Fruit fly (Drosophila melanogaster) whole organism, embryonic: ENCODE measurements around the gene Lsp2.

Experiments used
- Aef1 ChIP-seq: fragments of 200-800 bp; sonication (Bioruptor generic); IDR thresholded peaks from 3 replicates; pipeline ENCODE4 v1.3.6; 2022; ENCODE audit warnings: missing biosample characterization, missing genetic modification characterization
- CG10654 ChIP-seq: fragments of 200-800 bp; sonication (Bioruptor generic); optimal IDR thresholded peaks from 2 replicates; lab custom pipeline; 2016; ENCODE audit warnings: missing biosample characterization, missing genetic modification characterization
- CG12942 ChIP-seq: fragments of 200-800 bp; sonication (Bioruptor generic); optimal IDR thresholded peaks from 3 replicates; lab custom pipeline; 2016; ENCODE audit warnings: missing biosample characterization, missing genetic modification characterization
- CG13296 ChIP-seq: fragments of 200-800 bp; sonication (Bioruptor generic); optimal IDR thresholded peaks from 3 replicates; lab custom pipeline; 2018; ENCODE audit warnings: missing biosample characterization, mild to moderate bottlenecking, missing genetic modification characterization
- CG1529 ChIP-seq: fragments of 200-800 bp; sonication (Bioruptor generic); optimal IDR thresholded peaks from 3 replicates; lab custom pipeline; 2018; ENCODE audit warnings: missing biosample characterization, missing genetic modification characterization
- CG1603 ChIP-seq: fragments of 200-800 bp; sonication (Bioruptor generic); optimal IDR thresholded peaks from 2 replicates; lab custom pipeline; 2019; ENCODE audit warnings: missing biosample characterization, mild to moderate bottlenecking, missing genetic modification characterization, moderate library complexity
- CG16779 ChIP-seq: fragments of 200-800 bp; sonication (Bioruptor generic); IDR thresholded peaks from 2 replicates; pipeline ENCODE4 v1.3.6; 2022; ENCODE audit warnings: missing biosample characterization, missing genetic modification characterization
- CG1832 ChIP-seq: fragments of 200-800 bp; sonication (Bioruptor generic); optimal IDR thresholded peaks from 2 replicates; lab custom pipeline; 2017; ENCODE audit warnings: missing biosample characterization, mild to moderate bottlenecking, missing genetic modification characterization, inconsistent platforms
- CG18599 ChIP-seq: fragments of 200-800 bp; sonication (Bioruptor generic); optimal IDR thresholded peaks from 3 replicates; lab custom pipeline; 2017; ENCODE audit warnings: missing biosample characterization, missing genetic modification characterization, mild to moderate bottlenecking, moderate library complexity, missing genetic modification reagents
- CG2129 ChIP-seq: fragments of 200-800 bp; sonication (Bioruptor generic); IDR thresholded peaks from 2 replicates; pipeline ENCODE4 v1.3.6; 2022; ENCODE audit warnings: missing biosample characterization, missing genetic modification characterization; ENCODE audit not compliant: partially characterized antibody
- CG30020 ChIP-seq: fragments of 200-800 bp; optimal IDR thresholded peaks from 2 replicates; lab custom pipeline; 2019; ENCODE audit warnings: missing biosample characterization, mild to moderate bottlenecking, missing genetic modification characterization, moderate library complexity
- CG3065 ChIP-seq: fragments of 200-800 bp; sonication (Bioruptor generic); optimal IDR thresholded peaks from 2 replicates; lab custom pipeline; 2016; ENCODE audit warnings: missing biosample characterization, missing genetic modification characterization
- CG31441 ChIP-seq: fragments of 200-800 bp; sonication (Bioruptor generic); IDR thresholded peaks from 2 replicates; pipeline ENCODE4 v1.3.6; 2022; ENCODE audit warnings: missing biosample characterization, missing genetic modification characterization
- CG3838 ChIP-seq: fragments of 200-800 bp; sonication (Bioruptor generic); optimal IDR thresholded peaks from 3 replicates; lab custom pipeline; 2016; ENCODE audit warnings: missing biosample characterization, missing genetic modification characterization
- CG6765 ChIP-seq: fragments of 200-800 bp; sonication (Bioruptor generic); optimal IDR thresholded peaks from 3 replicates; lab custom pipeline; 2017; ENCODE audit warnings: missing biosample characterization, mild to moderate bottlenecking, missing genetic modification characterization
- CG8281 ChIP-seq: fragments of 200-800 bp; sonication (Bioruptor generic); optimal IDR thresholded peaks from 2 replicates; lab custom pipeline; 2018; ENCODE audit warnings: missing biosample characterization, mild to moderate bottlenecking, missing genetic modification characterization, moderate library complexity
- CG8388 ChIP-seq: fragments of 200-800 bp; sonication (Bioruptor generic); optimal IDR thresholded peaks from 2 replicates; lab custom pipeline; 2019; ENCODE audit warnings: missing biosample characterization, mild to moderate bottlenecking, missing genetic modification characterization, moderate library complexity
- CG8765 ChIP-seq: fragments of 200-800 bp; sonication (Bioruptor generic); IDR thresholded peaks from 2 replicates; pipeline ENCODE4 v1.3.6; 2022; ENCODE audit warnings: missing biosample characterization, missing genetic modification characterization
- CG9817 ChIP-seq: fragments of 200-800 bp; sonication (Bioruptor generic); optimal IDR thresholded peaks from 2 replicates; lab custom pipeline; 2018; ENCODE audit warnings: missing biosample characterization, mild to moderate bottlenecking, missing genetic modification characterization, moderate library complexity
- CoRest ChIP-seq: fragments of 200-800 bp; sonication (Bioruptor generic); optimal IDR thresholded peaks from 3 replicates; lab custom pipeline; 2018; ENCODE audit warnings: missing biosample characterization, mild to moderate bottlenecking, missing genetic modification characterization, moderate library complexity
- CrebB ChIP-seq: fragments of 200-800 bp; sonication (Bioruptor generic); optimal IDR thresholded peaks from 3 replicates; lab custom pipeline; 2018; ENCODE audit warnings: missing biosample characterization, mild to moderate bottlenecking, missing genetic modification characterization
- Dek ChIP-seq: fragments of 200-800 bp; sonication (Bioruptor generic); optimal IDR thresholded peaks from 3 replicates; lab custom pipeline; 2019; ENCODE audit warnings: missing biosample characterization, mild to moderate bottlenecking, missing genetic modification characterization, moderate library complexity
- Drgx ChIP-seq: fragments of 200-800 bp; sonication (Bioruptor generic); IDR thresholded peaks from 2 replicates; pipeline ENCODE4 v1.3.6; 2022; ENCODE audit warnings: missing biosample characterization, missing genetic modification characterization
- Eip74EF ChIP-seq, 2 experiments: fragments of 200-800 bp in 1 of 2; fragments of >200 bp in 1 of 2; sonication (Bioruptor generic) in 1 of 2; optimal IDR thresholded peaks; 2 replicates each; lab custom pipeline; 2017 to 2019; ENCODE audit warnings: missing biosample characterization in 2 of 2, missing genetic modification characterization in 2 of 2, mild to moderate bottlenecking in 1 of 2, moderate library complexity in 1 of 2
- Ets65A ChIP-seq: fragments of 200-800 bp; sonication (Bioruptor generic); peaks from one replicate; lab custom pipeline; 2016; ENCODE audit warnings: missing biosample characterization, missing genetic modification characterization
- Ets97D ChIP-seq: fragments of 200-800 bp; sonication (Bioruptor generic); optimal IDR thresholded peaks from 3 replicates; lab custom pipeline; 2016; ENCODE audit warnings: missing biosample characterization, missing genetic modification characterization
- HLH4C ChIP-seq: fragments of 200-800 bp; sonication (Bioruptor generic); IDR thresholded peaks from 3 replicates; pipeline ENCODE4 v1.3.6; 2022; ENCODE audit warnings: missing biosample characterization, missing genetic modification characterization; ENCODE audit not compliant: partially characterized antibody
- HmgD ChIP-seq: fragments of 200-800 bp; sonication (Bioruptor generic); optimal IDR thresholded peaks from 3 replicates; lab custom pipeline; 2016; ENCODE audit warnings: missing biosample characterization, missing genetic modification characterization
- Hmx ChIP-seq: fragments of 200-800 bp; sonication (Bioruptor generic); optimal IDR thresholded peaks from 2 replicates; lab custom pipeline; 2016; ENCODE audit warnings: missing biosample characterization, missing genetic modification characterization
- Hr3 ChIP-seq: fragments of 200-800 bp; sonication (Bioruptor generic); optimal IDR thresholded peaks from 3 replicates; lab custom pipeline; 2016; ENCODE audit warnings: missing biosample characterization, missing genetic modification characterization
- Hr39 ChIP-seq: fragments of >200 bp; optimal IDR thresholded peaks from 2 replicates; lab custom pipeline; 2017
- Hr78 ChIP-seq, 2 experiments: fragments of 200-800 bp in 1 of 2; fragments of >200 bp in 1 of 2; sonication (Bioruptor generic) in 1 of 2; optimal IDR thresholded peaks; 2 replicates each; lab custom pipeline; 2017 to 2019; ENCODE audit warnings: missing biosample characterization in 2 of 2, missing genetic modification characterization in 2 of 2, mild to moderate bottlenecking in 1 of 2, moderate library complexity in 1 of 2
- Kr ChIP-seq: fragments of 200-800 bp; sonication (Bioruptor generic); optimal IDR thresholded peaks from 2 replicates; lab custom pipeline; 2017; ENCODE audit warnings: missing biosample characterization, mild to moderate bottlenecking, missing genetic modification characterization
- Lpt ChIP-seq: fragments of >200 bp; optimal IDR thresholded peaks from 2 replicates; lab custom pipeline; 2018; ENCODE audit warnings: missing biosample characterization, missing genetic modification characterization
- Mes4 ChIP-seq: fragments of 200-800 bp; sonication (Bioruptor generic); optimal IDR thresholded peaks from 2 replicates; lab custom pipeline; 2016; ENCODE audit warnings: missing biosample characterization, missing genetic modification characterization
- Neu2 ChIP-seq: fragments of 200-800 bp; sonication (Bioruptor generic); optimal IDR thresholded peaks from 3 replicates; lab custom pipeline; 2016; ENCODE audit warnings: missing biosample characterization, missing genetic modification characterization, borderline replicate concordance
- Rfx ChIP-seq: fragments of 200-800 bp; sonication (Bioruptor generic); IDR thresholded peaks from 2 replicates; pipeline ENCODE4 v1.3.6; 2022; ENCODE audit warnings: missing biosample characterization, missing genetic modification characterization
- Sry-β ChIP-seq: fragments of 200-800 bp; sonication (Bioruptor generic); optimal IDR thresholded peaks from 2 replicates; lab custom pipeline; 2018; ENCODE audit warnings: missing biosample characterization, mild to moderate bottlenecking, missing genetic modification characterization, moderate library complexity
- ara ChIP-seq: fragments of 200-800 bp; sonication (Bioruptor generic); IDR thresholded peaks from 2 replicates; pipeline ENCODE4 v1.3.6; 2022; ENCODE audit warnings: missing biosample characterization, missing genetic modification characterization
- chm ChIP-seq: fragments of 200-800 bp; sonication (Bioruptor generic); IDR thresholded peaks from 2 replicates; pipeline ENCODE4 v1.3.6; 2022; ENCODE audit warnings: missing biosample characterization, missing genetic modification characterization
- dmrt99B ChIP-seq: fragments of 200-800 bp; sonication (Bioruptor generic); optimal IDR thresholded peaks from 2 replicates; lab custom pipeline; 2018; ENCODE audit warnings: missing biosample characterization, mild to moderate bottlenecking, missing genetic modification characterization, moderate library complexity
- gfzf ChIP-seq: fragments of 200-800 bp; sonication (Bioruptor generic); optimal IDR thresholded peaks from 2 replicates; lab custom pipeline; 2016; ENCODE audit warnings: missing biosample characterization, mild to moderate bottlenecking, missing genetic modification characterization, moderate library complexity
- gt ChIP-seq: fragments of 200-800 bp; sonication (Bioruptor generic); IDR thresholded peaks from 2 replicates; pipeline ENCODE4 v1.3.6; 2022; ENCODE audit warnings: missing biosample characterization, missing genetic modification characterization
- insv ChIP-seq, 2 experiments: fragments of 200-800 bp; sonication (Bioruptor generic); optimal IDR thresholded peaks; 3 replicates each; lab custom pipeline; 2016 to 2018; ENCODE audit warnings: missing biosample characterization in 2 of 2, missing genetic modification characterization in 2 of 2
- lab ChIP-seq: fragments of 200-800 bp; sonication (Bioruptor generic); optimal IDR thresholded peaks from 3 replicates; lab custom pipeline; 2017; ENCODE audit warnings: missing biosample characterization, missing genetic modification characterization, mild to moderate bottlenecking, moderate library complexity, missing genetic modification reagents
- nmo ChIP-seq: fragments of 200-800 bp; sonication (Bioruptor generic); optimal IDR thresholded peaks from 2 replicates; lab custom pipeline; 2018; ENCODE audit warnings: missing biosample characterization, mild to moderate bottlenecking, missing genetic modification characterization, moderate library complexity
- sisA ChIP-seq: fragments of 200-800 bp; sonication (Bioruptor generic); IDR thresholded peaks from 2 replicates; pipeline ENCODE4 v1.3.6; 2022; ENCODE audit warnings: missing biosample characterization, missing genetic modification characterization
- sna ChIP-seq: fragments of 200-800 bp; sonication (Bioruptor generic); IDR thresholded peaks from 2 replicates; pipeline ENCODE4 v1.3.6; 2022; ENCODE audit warnings: missing biosample characterization, missing genetic modification characterization; ENCODE audit not compliant: partially characterized antibody
- tgo ChIP-seq: fragments of 200-800 bp; sonication (Bioruptor generic); IDR thresholded peaks from 3 replicates; pipeline ENCODE4 v1.3.6; 2022; ENCODE audit warnings: missing biosample characterization, missing genetic modification characterization
- tin ChIP-seq: fragments of 200-800 bp; sonication (Bioruptor generic); optimal IDR thresholded peaks from 3 replicates; lab custom pipeline; 2016; ENCODE audit warnings: missing biosample characterization, missing genetic modification characterization
- tio ChIP-seq: fragments of 200-800 bp; sonication (Bioruptor generic); optimal IDR thresholded peaks from 2 replicates; lab custom pipeline; 2017; ENCODE audit warnings: missing biosample characterization, missing genetic modification characterization, inconsistent platforms

Gene Lsp2

dm6 chr3L:12131918-12132317 is 2.7 kb downstream of the Lsp2 start, which contains the start of gene DEF8 (continued):
- TF ChIP-seq tio (GFP tag; lab: Kevin White, UChicago) (peak; percentile 65), gfzf (GFP tag; lab: Kevin White, UChicago) (no peak), CG1529 (peak; percentile 57), CG13296 (GFP tag; lab: Kevin White, UChicago) (peak; percentile 88), Eip74EF (GFP tag; optimal IDR thresholded peaks at IDR 0.05; lab: Kevin White, UChicago) (no peak), Drgx (GFP tag; lab: Robert Waterston, UW) (peak; percentile 81), CG31441 (peak; percentile 90), CG3838 (GFP tag; lab: Kevin White, UChicago) (peak; percentile 1), Ets65A (GFP tag; lab: Kevin White, UChicago) (no peak), CG8281 (tag; lab: Kevin White, UChicago) (peak; percentile 61), CrebB (peak; percentile 75), Hmx (GFP tag; lab: Kevin White, UChicago) (no peak), CG8388 (GFP tag; lab: Kevin White, UChicago) (peak; percentile 77), tgo (GFP tag; lab: Robert Waterston, UW) (peak; percentile 74), HLH4C (GFP tag; lab: Robert Waterston, UW) (no peak), HmgD (GFP tag; lab: Kevin White, UChicago) (no peak), CG1832 (GFP tag; lab: Kevin White, UChicago) (no peak), CG2129 (GFP tag; lab: Robert Waterston, UW) (no peak), sna (GFP tag; lab: Robert Waterston, UW) (no peak), CG9817 (tag; lab: Kevin White, UChicago) (peak; percentile 62), ara (peak; percentile 52; the same call in 1 of the 2 replicates), insv (GFP tag; optimal IDR thresholded peaks at IDR 0.05; lab: Kevin White, UChicago) (peak in 1 of 2 experiments; percentile 54), gt (GFP tag; lab: Robert Waterston, UW) (0 out of 2 replicates have a peak, but pooled peaks have one; percentile 22), CoRest (peak; percentile 90), CG30020 (tag; lab: Kevin White, UChicago) (peak; percentile 69), Hr78 (GFP tag; optimal IDR thresholded peaks at IDR 0.05; lab: Kevin White, UChicago) (no peak), CG18599 (GFP tag; lab: Kevin White, UChicago) (peak; percentile 83), CG10654 (peak; percentile 77), Dek (peak; percentile 86), Aef1 (peak; percentile 77), CG16779 (GFP tag; lab: Robert Waterston, UW) (no peak), Kr (no peak), Mes4 (peak; percentile 6), CG3065 (GFP tag; lab: Kevin White, UChicago) (peak; percentile 71), sisA (GFP tag; lab: Robert Waterston, UW) (peak; percentile 78), Ets97D (GFP tag; lab: Kevin White, UChicago) (no peak), chm (GFP tag; lab: Robert Waterston, UW) (peak; percentile 77), CG8765 (GFP tag; lab: Robert Waterston, UW) (peak; percentile 26; the same call in 1 of the 2 replicates), Hr39 (no peak), dmrt99B (tag; lab: Kevin White, UChicago) (peak; percentile 83), nmo (GFP tag; lab: Kevin White, UChicago) (peak; percentile 92), Rfx (GFP tag; lab: Robert Waterston, UW) (peak; percentile 88), Neu2 (GFP tag; lab: Kevin White, UChicago) (no peak), Hr3 (peak; percentile 86), Sry-β (GFP tag; lab: Kevin White, UChicago) (peak; percentile 42), Lpt (GFP tag; lab: Kevin White, UChicago) (no peak), lab (GFP tag; lab: Kevin White, UChicago) (peak; percentile 90), CG1603 (tag; lab: Kevin White, UChicago) (peak; percentile 71), CG6765 (GFP tag; lab: Kevin White, UChicago) (peak; percentile 82), tin (GFP tag; lab: Kevin White, UChicago) (peak; percentile 85), CG12942 (GFP tag; lab: Kevin White, UChicago) (peak; percentile 77)
